Worm (Caenorhabditis elegans) whole organism, L4 larva: Measurements from ENCODE around the gene smg-6.

Source experiments
- D1046.2 ChIP-seq: fragments of 200-800 bp; sonication (Bioruptor generic); IDR thresholded peaks from 2 replicates; pipeline ENCODE4 v1.3.6; 2022; ENCODE audit warnings: missing genetic modification characterization, missing compliant biosample characterization
- F10B5.3 ChIP-seq: sonication (generic microtip); optimal IDR thresholded peaks from 2 replicates; lab custom pipeline; 2016; ENCODE audit warnings: mild to moderate bottlenecking, missing genetic modification characterization, missing compliant biosample characterization
- F37D6.2 ChIP-seq: sonication (generic microtip); optimal IDR thresholded peaks from 2 replicates; lab custom pipeline; 2016; ENCODE audit warnings: mild to moderate bottlenecking, missing genetic modification characterization, missing compliant biosample characterization
- R02D3.7 ChIP-seq: fragments of 150-350 bp; sonication (generic microtip); optimal IDR thresholded peaks from 3 replicates; lab custom pipeline; 2014; ENCODE audit warnings: missing biosample characterization, missing genetic modification characterization
- T20F7.1 ChIP-seq: fragments of 200-800 bp; sonication (Bioruptor generic); optimal IDR thresholded peaks from 2 replicates; lab custom pipeline; 2018; ENCODE audit warnings: mild to moderate bottlenecking, missing genetic modification characterization, missing compliant biosample characterization
- Y5F2A.4 ChIP-seq: fragments of 200-800 bp; sonication (Bioruptor generic); optimal IDR thresholded peaks from 2 replicates; lab custom pipeline; 2018; ENCODE audit warnings: mild to moderate bottlenecking, missing genetic modification characterization, missing compliant biosample characterization
- Y75B8A.6 ChIP-seq: fragments of 200-800 bp; sonication (Bioruptor generic); IDR thresholded peaks from 2 replicates; pipeline ENCODE4 v1.3.6; 2022; ENCODE audit warnings: missing genetic modification reagents, missing genetic modification characterization, missing compliant biosample characterization
- aha-1 ChIP-seq: fragments of 150-350 bp; peaks from one replicate; lab custom pipeline; 2014; ENCODE audit warnings: missing biosample characterization, missing genetic modification characterization
- attf-4 ChIP-seq: sonication (generic microtip); optimal IDR thresholded peaks from 3 replicates; lab custom pipeline; 2017; ENCODE audit warnings: missing biosample characterization, missing genetic modification characterization
- ceh-28 ChIP-seq: fragments of 150-350 bp; optimal IDR thresholded peaks from 2 replicates; lab custom pipeline; 2014; ENCODE audit warnings: missing biosample characterization, missing genetic modification reagents, missing genetic modification characterization
- ceh-32 ChIP-seq: sonication (generic microtip); optimal IDR thresholded peaks from 2 replicates; lab custom pipeline; 2016; ENCODE audit warnings: mild to moderate bottlenecking, missing genetic modification characterization, missing compliant biosample characterization; ENCODE audit not compliant: poor library complexity
- ceh-82 ChIP-seq: sonication (generic microtip); optimal IDR thresholded peaks from 2 replicates; lab custom pipeline; 2017; ENCODE audit warnings: missing biosample characterization, missing genetic modification characterization
- cey-2 ChIP-seq: sonication (generic microtip); optimal IDR thresholded peaks from 3 replicates; lab custom pipeline; 2017; ENCODE audit warnings: missing genetic modification characterization, mild to moderate bottlenecking, missing compliant biosample characterization, antibody characterized with exemption, borderline replicate concordance; ENCODE audit not compliant: insufficient read depth
- ctbp-1 ChIP-seq: fragments of 200-800 bp; sonication (Bioruptor generic); IDR thresholded peaks from 2 replicates; pipeline ENCODE4 v1.3.6; 2022; ENCODE audit warnings: missing genetic modification reagents, missing genetic modification characterization, missing compliant biosample characterization
- daf-12 ChIP-seq: fragments of 150-350 bp; optimal IDR thresholded peaks from 2 replicates; lab custom pipeline; 2014; ENCODE audit warnings: missing biosample characterization, missing genetic modification reagents, missing genetic modification characterization
- daf-19 ChIP-seq: fragments of 200-800 bp; sonication (Bioruptor generic); conservative IDR thresholded peaks from 2 replicates; pipeline ENCODE4 v1.3.6; 2022; ENCODE audit warnings: missing genetic modification characterization, missing compliant biosample characterization
- daf-8 ChIP-seq: fragments of 200-800 bp; sonication (Bioruptor generic); IDR thresholded peaks from 2 replicates; pipeline ENCODE4 v1.3.6; 2022; ENCODE audit warnings: missing genetic modification characterization, missing compliant biosample characterization
- dmd-8 ChIP-seq: fragments of 200-800 bp; sonication (Bioruptor generic); IDR thresholded peaks from 2 replicates; pipeline ENCODE4 v1.3.6; 2022; ENCODE audit warnings: missing genetic modification characterization, missing compliant biosample characterization
- duxl-1 ChIP-seq: sonication (generic microtip); optimal IDR thresholded peaks from 2 replicates; lab custom pipeline; 2016; ENCODE audit warnings: mild to moderate bottlenecking, missing genetic modification characterization, moderate library complexity, missing compliant biosample characterization; ENCODE audit not compliant: poor library complexity
- gei-8 ChIP-seq: fragments of 200-800 bp; sonication (Bioruptor generic); optimal IDR thresholded peaks from 2 replicates; lab custom pipeline; 2018; ENCODE audit warnings: mild to moderate bottlenecking, missing genetic modification characterization, missing compliant biosample characterization
- hif-1 ChIP-seq, 2 experiments: sonication (generic microtip); optimal IDR thresholded peaks; 2 replicates each; lab custom pipeline; 2016 to 2017; ENCODE audit warnings: missing compliant biosample characterization in 2 of 2, missing genetic modification characterization in 2 of 2, missing genetic modification reagents in 2 of 2, missing genotype in 2 of 2, mild to moderate bottlenecking in 1 of 2
- hlh-30 ChIP-seq: sonication (generic microtip); optimal IDR thresholded peaks from 2 replicates; lab custom pipeline; 2017; ENCODE audit warnings: antibody characterized with exemption, mild to moderate bottlenecking, missing genetic modification characterization, missing compliant biosample characterization; ENCODE audit not compliant: insufficient read depth
- hmg-1.1 ChIP-seq: fragments of 200-800 bp; sonication (Bioruptor generic); IDR thresholded peaks from 2 replicates; pipeline ENCODE4 v1.3.6; 2022; ENCODE audit warnings: missing genetic modification reagents, missing genetic modification characterization, missing compliant biosample characterization
- lim-7 ChIP-seq: fragments of 200-800 bp; sonication (Bioruptor generic); IDR thresholded peaks from 2 replicates; pipeline ENCODE4 v1.3.6; 2022; ENCODE audit warnings: missing genetic modification characterization, missing compliant biosample characterization
- lin-1 ChIP-seq: fragments of 200-800 bp; sonication (Bioruptor generic); IDR thresholded peaks from 2 replicates; pipeline ENCODE4 v1.3.6; 2022; ENCODE audit warnings: missing genetic modification reagents, missing genetic modification characterization, missing compliant biosample characterization
- lin-39 ChIP-seq: fragments of 150-350 bp; optimal IDR thresholded peaks from 2 replicates; lab custom pipeline; 2014; ENCODE audit warnings: missing biosample characterization, missing genetic modification reagents, missing genetic modification characterization
- lsy-2 ChIP-seq, 2 experiments: fragments of 150-350 bp in 1 of 2; sonication (generic microtip) in 1 of 2; optimal IDR thresholded peaks; 2 replicates each; lab custom pipeline; 2014 to 2017; ENCODE audit warnings: missing biosample characterization in 2 of 2, missing genetic modification characterization in 2 of 2
- mdl-1 ChIP-seq, 2 experiments: fragments of 150-350 bp in 1 of 2; sonication (generic microtip) in 1 of 2; optimal IDR thresholded peaks; 2 replicates each; lab custom pipeline; 2014 to 2017; ENCODE audit warnings: missing biosample characterization in 2 of 2, missing genetic modification characterization in 2 of 2
- mdt-29 ChIP-seq: fragments of 200-800 bp; sonication (Bioruptor generic); IDR thresholded peaks from 2 replicates; pipeline ENCODE4 v1.3.6; 2022; ENCODE audit warnings: missing genetic modification reagents, missing genetic modification characterization, missing compliant biosample characterization
- mep-1 ChIP-seq: fragments of 150-350 bp; sonication (generic microtip); optimal IDR thresholded peaks from 3 replicates; lab custom pipeline; 2014; ENCODE audit warnings: missing biosample characterization, missing genetic modification characterization
- mxl-3 ChIP-seq: fragments of 200-800 bp; sonication (Bioruptor generic); optimal IDR thresholded peaks from 2 replicates; lab custom pipeline; 2018; ENCODE audit warnings: mild to moderate bottlenecking, missing genetic modification characterization, missing compliant biosample characterization
- nhr-10 ChIP-seq: fragments of 150-350 bp; optimal IDR thresholded peaks from 2 replicates; lab custom pipeline; 2014; ENCODE audit warnings: missing biosample characterization, missing genetic modification characterization
- nhr-76 ChIP-seq: fragments of 150-350 bp; optimal IDR thresholded peaks from 2 replicates; lab custom pipeline; 2014; ENCODE audit warnings: missing biosample characterization, missing genetic modification characterization
- pqm-1 ChIP-seq: sonication (generic microtip); optimal IDR thresholded peaks from 2 replicates; lab custom pipeline; 2017; ENCODE audit warnings: missing biosample characterization, missing genetic modification characterization
- rbr-2 ChIP-seq: sonication (generic microtip); optimal IDR thresholded peaks from 2 replicates; lab custom pipeline; 2016; ENCODE audit warnings: missing genotype, missing genetic modification characterization, missing compliant biosample characterization
- saeg-2 ChIP-seq: fragments of 200-800 bp; sonication (Bioruptor generic); IDR thresholded peaks from 2 replicates; pipeline ENCODE4 v1.3.6; 2022; ENCODE audit warnings: missing genetic modification reagents, missing genetic modification characterization, missing compliant biosample characterization
- set-16 ChIP-seq: fragments of 200-800 bp; sonication (Bioruptor generic); IDR thresholded peaks from 2 replicates; pipeline ENCODE4 v1.3.6; 2022; ENCODE audit warnings: missing genetic modification reagents, missing genetic modification characterization, missing compliant biosample characterization
- skn-1 ChIP-seq: fragments of 150-350 bp; optimal IDR thresholded peaks from 2 replicates; lab custom pipeline; 2014; ENCODE audit warnings: missing biosample characterization, missing genetic modification characterization
- unc-62 ChIP-seq, 3 experiments: fragments of 150-350 bp in 1 of 3; sonication (generic microtip); optimal IDR thresholded peaks in 2 of 3; peaks in 1 of 3; 1 replicate in 1 of 3; 2 replicates in 2 of 3; lab custom pipeline; 2014 to 2017; ENCODE audit warnings: missing biosample characterization in 3 of 3, missing genetic modification characterization in 3 of 3, missing genetic modification reagents in 3 of 3, missing genotype in 1 of 3
- vab-7 ChIP-seq: fragments of 200-800 bp; sonication (Bioruptor generic); IDR thresholded peaks from 2 replicates; pipeline ENCODE4 v1.3.6; 2022; ENCODE audit warnings: missing genetic modification reagents, missing genetic modification characterization, missing compliant biosample characterization
- zfp-3 ChIP-seq: fragments of 200-800 bp; sonication (Bioruptor generic); conservative IDR thresholded peaks from 2 replicates; pipeline ENCODE4 v1.3.6; 2022; ENCODE audit warnings: missing genetic modification reagents, missing genetic modification characterization, missing compliant biosample characterization
- zip-11 ChIP-seq: fragments of 200-800 bp; sonication (Bioruptor generic); IDR thresholded peaks from 2 replicates; pipeline ENCODE4 v1.3.6; 2022; ENCODE audit warnings: missing genetic modification characterization, missing compliant biosample characterization
- ztf-7 ChIP-seq: fragments of 150-350 bp; optimal IDR thresholded peaks from 2 replicates; lab custom pipeline; 2014; ENCODE audit warnings: missing biosample characterization, missing genetic modification characterization

Gene smg-6

ce11 chrIII:2528621-2529113 lies 55.0 kb downstream of the smg-6 start, which contains the start of the genes Y54F10AM.15, rbc-2 and ndua-8 (continued):
- no peak for TF ChIP-seq lim-7 (GFP tag; lab: Robert Waterston, UW)
- TF ChIP-seq ztf-7, result peak; percentile 68
- peak; percentile 99 for TF ChIP-seq R02D3.7 (tag; lab: Kevin White, UChicago)
- TF ChIP-seq saeg-2, result no peak
- TF ChIP-seq hmg-1.1 (GFP tag; lab: Robert Waterston, UW), result peak; percentile 85
- no peak for TF ChIP-seq mxl-3 (GFP tag; lab: Kevin White, UChicago)
- TF ChIP-seq mdt-29 (GFP tag; lab: Robert Waterston, UW), result 0 out of 2 replicates have a peak, but pooled peaks have one; percentile 26
- no peak for TF ChIP-seq cey-2 (tag; lab: Kevin White, UChicago)
- TF ChIP-seq ctbp-1 (GFP tag; lab: Robert Waterston, UW), result no peak; the same call in 1 of the 2 replicates
- peak; percentile 28 to 68 for TF ChIP-seq mdl-1 (tag; optimal IDR thresholded peaks at IDR 0.05; lab: Kevin White, UChicago)

DNA sequence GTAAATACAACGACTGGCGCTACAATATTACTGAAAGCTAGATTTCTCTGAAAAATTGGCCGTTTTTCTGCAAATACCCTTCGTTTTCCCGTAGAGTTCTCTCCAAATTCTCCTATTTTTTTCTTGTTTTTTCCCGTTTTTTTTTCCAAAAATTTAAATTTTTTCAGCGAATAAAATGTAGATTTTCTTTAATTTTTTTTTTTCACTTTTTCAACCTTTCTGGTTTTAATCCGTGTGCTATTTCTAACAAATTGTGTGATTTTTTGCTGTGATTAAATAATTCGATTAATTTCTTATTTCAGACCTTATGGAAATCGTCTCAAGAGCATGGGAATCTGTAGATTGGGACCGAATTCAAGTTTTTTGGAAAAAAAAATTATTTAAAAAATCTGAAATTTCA lies 56.7 kb downstream of the smg-6 start, which contains the start of gene cone-1:
cone-1 (plus strand) TSS at position 301 of the 400 bp plus-strand sequence.
- peak; percentile 27 for TF ChIP-seq aha-1 (tag; lab: Kevin White, UChicago)
- TF ChIP-seq attf-4 (tag; lab: Kevin White, UChicago), result no peak
- TF ChIP-seq, all 104 proteins: peak for 1

ce11 chrIII:2532716-2533115 lies 59.1 kb downstream of the smg-6 start:
- TF ChIP-seq Y5F2A.4 (GFP tag; lab: Kevin White, UChicago), result no peak
- TF ChIP-seq hif-1 (tag; optimal IDR thresholded peaks at IDR 0.05; lab: Kevin White, UChicago), result peak in 1 of 2 experiments; percentile 14
- TF ChIP-seq unc-62 (GFP tag; optimal IDR thresholded peaks at IDR 0.05 in 1 of 2; lab: Kevin White, UChicago), result peak in 1 of 2 experiments; percentile 49
- TF ChIP-seq unc-62 (tag; optimal IDR thresholded peaks at IDR 0.05; lab: Kevin White, UChicago), result no peak
- TF ChIP-seq Y75B8A.6, result no peak
- no peak for TF ChIP-seq T20F7.1
- no peak for TF ChIP-seq duxl-1 (tag; lab: Kevin White, UChicago)
- no peak for TF ChIP-seq daf-8
- peak; percentile 41 to 63 for TF ChIP-seq lsy-2 (tag; optimal IDR thresholded peaks at IDR 0.05; lab: Kevin White, UChicago)
- peak; percentile 44 for TF ChIP-seq mep-1 (tag; lab: Kevin White, UChicago)
- TF ChIP-seq set-16 (GFP tag; lab: Robert Waterston, UW), result peak; percentile 44; the same call in 1 of the 2 replicates
- TF ChIP-seq ctbp-1 (GFP tag; lab: Robert Waterston, UW), result no peak
- TF ChIP-seq ceh-28, result no peak
- peak; percentile 77 for TF ChIP-seq F37D6.2 (tag; lab: Kevin White, UChicago)
- TF ChIP-seq hlh-30 (tag; lab: Kevin White, UChicago), result peak; percentile 88
- TF ChIP-seq daf-12, result no peak
- TF ChIP-seq mdl-1 (tag; optimal IDR thresholded peaks at IDR 0.05; lab: Kevin White, UChicago), result peak in 1 of 2 experiments; percentile 45
- TF ChIP-seq rbr-2 (tag; lab: Kevin White, UChicago), result peak; percentile 65
- peak; percentile 31; the same call in 1 of the 2 replicates for TF ChIP-seq hmg-1.1 (GFP tag; lab: Robert Waterston, UW)
- no peak for TF ChIP-seq zip-11
- TF ChIP-seq, all 104 proteins: peak for 10

DNA sequence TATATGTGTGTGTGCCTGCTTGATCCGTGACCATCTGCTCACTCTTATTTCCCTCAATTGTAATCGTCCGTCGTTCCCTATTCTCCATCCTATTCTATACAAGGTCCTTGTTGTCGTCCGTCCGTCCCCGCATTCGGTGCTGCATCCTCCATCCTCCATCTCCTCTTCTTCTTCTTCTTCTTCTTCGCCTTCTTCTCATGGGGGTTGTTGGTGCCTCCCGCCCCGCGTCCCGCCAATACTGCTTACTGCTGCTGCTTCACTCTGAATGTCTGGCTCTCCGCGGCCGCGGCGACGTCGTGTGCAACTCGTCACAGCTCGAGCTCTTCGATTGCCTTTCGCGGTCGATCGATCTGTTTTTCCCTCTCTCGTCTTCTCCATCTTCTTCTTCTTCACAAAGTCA lies 61.5 kb downstream of the smg-6 start:
- TF ChIP-seq D1046.2 (GFP tag; lab: Robert Waterston, UW) (no peak), lin-1 (no peak), skn-1 (tag; lab: Kevin White, UChicago) (no peak), daf-12 (no peak), ceh-82 (tag; lab: Kevin White, UChicago) (no peak), lsy-2 (tag; optimal IDR thresholded peaks at IDR 0.05; lab: Kevin White, UChicago) (peak; percentile 11 to 56), cey-2 (tag; lab: Kevin White, UChicago) (no peak), vab-7 (no peak), ceh-32 (tag; lab: Kevin White, UChicago) (no peak), nhr-10 (tag; lab: Kevin White, UChicago) (no peak), lin-39 (tag; lab: Kevin White, UChicago) (no peak), mep-1 (tag; lab: Kevin White, UChicago) (peak; percentile 60), zfp-3 (GFP tag; lab: Robert Waterston, UW) (no peak), dmd-8 (GFP tag; lab: Robert Waterston, UW) (no peak), F10B5.3 (no peak), nhr-76 (tag; lab: Kevin White, UChicago) (no peak), hif-1 (tag; optimal IDR thresholded peaks at IDR 0.05; lab: Kevin White, UChicago) (peak in 1 of 2 experiments; percentile 32), hlh-30 (tag; lab: Kevin White, UChicago) (peak; percentile 73), gei-8 (GFP tag; lab: Kevin White, UChicago) (no peak), daf-19 (GFP tag; lab: Robert Waterston, UW) (no peak), saeg-2 (no peak), pqm-1 (tag; lab: Kevin White, UChicago) (no peak)
